Fruit fly (Drosophila melanogaster) whole organism, embryonic: ENCODE measurements around the gene mtTFB2.
A peak's percentile ranks its signal among the peaks of the same experiment; 100 is the strongest.

Source experiments
- ATbp ChIP-seq: fragments of 200-800 bp; sonication (Bioruptor generic); optimal IDR thresholded peaks from 2 replicates; lab custom pipeline; 2017; ENCODE audit warnings: missing biosample characterization, mild to moderate bottlenecking, missing genetic modification characterization, missing genetic modification reagents
- Awh ChIP-seq: fragments of 200-800 bp; sonication (Bioruptor generic); IDR thresholded peaks from 2 replicates; pipeline ENCODE4, ENCODE4 v1.3.6; 2022; ENCODE audit warnings: missing biosample characterization, missing genetic modification characterization
- Bgb ChIP-seq: fragments of 200-800 bp; sonication (Bioruptor generic); IDR thresholded peaks from 2 replicates; pipeline ENCODE4 v1.3.6; 2022; ENCODE audit warnings: missing biosample characterization, missing genetic modification characterization; ENCODE audit not compliant: partially characterized antibody
- CG11085 ChIP-seq: fragments of 200-800 bp; sonication (Bioruptor generic); IDR thresholded peaks from 2 replicates; pipeline ENCODE4 v1.3.6; 2022; ENCODE audit warnings: missing biosample characterization, missing genetic modification characterization
- CG11695 ChIP-seq: fragments of 200-800 bp; sonication (Bioruptor generic); IDR thresholded peaks from 3 replicates; pipeline ENCODE4 v1.3.6; 2022; ENCODE audit warnings: missing biosample characterization, missing genetic modification characterization
- CG12155 ChIP-seq: fragments of 200-800 bp; sonication (Bioruptor generic); optimal IDR thresholded peaks from 3 replicates; lab custom pipeline; 2016; ENCODE audit warnings: missing biosample characterization, missing genetic modification characterization
- CG12391 ChIP-seq: fragments of 200-800 bp; sonication (Bioruptor generic); optimal IDR thresholded peaks from 3 replicates; lab custom pipeline; 2018; ENCODE audit warnings: missing biosample characterization, mild to moderate bottlenecking, missing genetic modification characterization, moderate library complexity
- CG14860 ChIP-seq: fragments of 200-800 bp; sonication (Bioruptor generic); IDR thresholded peaks from 3 replicates; pipeline ENCODE4 v1.3.6; 2022; ENCODE audit warnings: missing biosample characterization, missing genetic modification characterization; ENCODE audit not compliant: partially characterized antibody
- CG15269 ChIP-seq: fragments of 200-800 bp; sonication (Bioruptor generic); optimal IDR thresholded peaks from 2 replicates; lab custom pipeline; 2018; ENCODE audit warnings: missing biosample characterization, mild to moderate bottlenecking, missing genetic modification characterization, moderate library complexity
- CG17829 ChIP-seq: fragments of 200-800 bp; optimal IDR thresholded peaks from 2 replicates; lab custom pipeline; 2019; ENCODE audit warnings: missing biosample characterization, mild to moderate bottlenecking, missing genetic modification characterization, moderate library complexity
- CG18476 ChIP-seq: fragments of 200-800 bp; sonication (Bioruptor generic); optimal IDR thresholded peaks from 2 replicates; lab custom pipeline; 2016; ENCODE audit warnings: missing biosample characterization, mild to moderate bottlenecking, missing genetic modification characterization
- CG18599 ChIP-seq: fragments of 200-800 bp; sonication (Bioruptor generic); optimal IDR thresholded peaks from 3 replicates; lab custom pipeline; 2017; ENCODE audit warnings: missing biosample characterization, missing genetic modification characterization, mild to moderate bottlenecking, moderate library complexity, missing genetic modification reagents
- CG2199 ChIP-seq: fragments of 200-800 bp; sonication (Bioruptor generic); IDR thresholded peaks from 3 replicates; pipeline ENCODE4 v1.3.6; 2022; ENCODE audit warnings: missing biosample characterization, missing genetic modification characterization
- CG30403 ChIP-seq: fragments of 200-800 bp; sonication (Bioruptor generic); optimal IDR thresholded peaks from 3 replicates; lab custom pipeline; 2016; ENCODE audit warnings: missing biosample characterization, missing genetic modification characterization
- CG31224 ChIP-seq: fragments of 200-800 bp; sonication (Bioruptor generic); IDR thresholded peaks from 2 replicates; pipeline ENCODE4 v1.3.6; 2022; ENCODE audit warnings: missing biosample characterization, missing genetic modification characterization
- CG31441 ChIP-seq: fragments of 200-800 bp; sonication (Bioruptor generic); IDR thresholded peaks from 2 replicates; pipeline ENCODE4 v1.3.6; 2022; ENCODE audit warnings: missing biosample characterization, missing genetic modification characterization
- CG42726 ChIP-seq: fragments of 200-800 bp; sonication (Bioruptor generic); IDR thresholded peaks from 2 replicates; pipeline ENCODE4 v1.3.6; 2022; ENCODE audit warnings: missing biosample characterization, missing genetic modification characterization; ENCODE audit not compliant: partially characterized antibody
- CG4328 ChIP-seq: fragments of 200-800 bp; sonication (Bioruptor generic); optimal IDR thresholded peaks from 3 replicates; lab custom pipeline; 2017; ENCODE audit warnings: missing biosample characterization, missing genetic modification reagents, missing genetic modification characterization
- CG6813 ChIP-seq: fragments of 200-800 bp; sonication (Bioruptor generic); optimal IDR thresholded peaks from 2 replicates; lab custom pipeline; 2017; ENCODE audit warnings: missing biosample characterization, missing genetic modification characterization, mild to moderate bottlenecking, moderate library complexity, missing genetic modification reagents
- CG8281 ChIP-seq: fragments of 200-800 bp; sonication (Bioruptor generic); optimal IDR thresholded peaks from 2 replicates; lab custom pipeline; 2018; ENCODE audit warnings: missing biosample characterization, mild to moderate bottlenecking, missing genetic modification characterization, moderate library complexity
- CHES-1-like ChIP-seq: fragments of 200-800 bp; sonication (Bioruptor generic); optimal IDR thresholded peaks from 2 replicates; lab custom pipeline; 2016; ENCODE audit warnings: missing biosample characterization, missing genetic modification characterization
- CrebB ChIP-seq: fragments of 200-800 bp; sonication (Bioruptor generic); optimal IDR thresholded peaks from 3 replicates; lab custom pipeline; 2018; ENCODE audit warnings: missing biosample characterization, mild to moderate bottlenecking, missing genetic modification characterization
- D ChIP-seq, 2 experiments: fragments of 200-800 bp in 1 of 2; fragments of >200 bp in 1 of 2; sonication (Bioruptor generic) in 1 of 2; optimal IDR thresholded peaks; 2 replicates in 1 of 2; 3 replicates in 1 of 2; lab custom pipeline; 2017; ENCODE audit warnings: mild to moderate bottlenecking in 1 of 2, missing biosample characterization in 1 of 2, missing genetic modification characterization in 1 of 2, missing genetic modification reagents in 1 of 2
- D19B ChIP-seq: fragments of 200-800 bp; sonication (Bioruptor generic); optimal IDR thresholded peaks from 2 replicates; lab custom pipeline; 2017; ENCODE audit warnings: missing biosample characterization, mild to moderate bottlenecking, missing genetic modification characterization
- Max ChIP-seq: fragments of 200-800 bp; sonication (Bioruptor generic); optimal IDR thresholded peaks from 2 replicates; lab custom pipeline; 2016; ENCODE audit warnings: missing biosample characterization, mild to moderate bottlenecking, missing genetic modification characterization
- Sry-β ChIP-seq: fragments of 200-800 bp; sonication (Bioruptor generic); optimal IDR thresholded peaks from 2 replicates; lab custom pipeline; 2018; ENCODE audit warnings: missing biosample characterization, mild to moderate bottlenecking, missing genetic modification characterization, moderate library complexity
- al ChIP-seq: fragments of 200-800 bp; sonication (Bioruptor generic); IDR thresholded peaks from 2 replicates; pipeline ENCODE4 v1.3.6; 2022; ENCODE audit warnings: missing biosample characterization, missing genetic modification characterization
- chn ChIP-seq: fragments of 200-800 bp; sonication (Bioruptor generic); optimal IDR thresholded peaks from 2 replicates; lab custom pipeline; 2016; ENCODE audit warnings: missing biosample characterization, missing genetic modification characterization
- crc ChIP-seq: fragments of 200-800 bp; sonication (Bioruptor generic); optimal IDR thresholded peaks from 2 replicates; lab custom pipeline; 2016; ENCODE audit warnings: missing biosample characterization, missing genetic modification characterization
- gcm2 ChIP-seq: fragments of 200-800 bp; sonication (Bioruptor generic); optimal IDR thresholded peaks from 2 replicates; lab custom pipeline; 2016; ENCODE audit warnings: missing biosample characterization, missing genetic modification characterization
- gro ChIP-seq: fragments of 200-800 bp; sonication (Bioruptor generic); optimal IDR thresholded peaks from 2 replicates; lab custom pipeline; 2016; ENCODE audit warnings: missing biosample characterization, missing genetic modification characterization
- pb ChIP-seq: fragments of 200-800 bp; sonication (Bioruptor generic); optimal IDR thresholded peaks from 3 replicates; lab custom pipeline; 2016; ENCODE audit warnings: missing biosample characterization, missing genetic modification characterization
- prd ChIP-seq, 3 experiments: fragments of >200 bp in 2 of 3; fragments of 200-800 bp in 1 of 3; sonication (Bioruptor generic) in 1 of 3; optimal IDR thresholded peaks in 2 of 3; IDR thresholded peaks in 1 of 3; 2 replicates in 2 of 3; 3 replicates in 1 of 3; pipeline versions ENCODE4 v1.3.6 to Lab custom; 2017 to 2022; ENCODE audit warnings: missing biosample characterization in 1 of 3, missing genetic modification characterization in 1 of 3
- pum ChIP-seq: fragments of 200-800 bp; sonication (Bioruptor generic); optimal IDR thresholded peaks from 2 replicates; lab custom pipeline; 2016; ENCODE audit warnings: missing biosample characterization, missing genetic modification characterization
- repo ChIP-seq: fragments of 200-800 bp; sonication (Bioruptor generic); optimal IDR thresholded peaks from 2 replicates; lab custom pipeline; 2016; ENCODE audit warnings: missing biosample characterization, missing genetic modification characterization
- scrt ChIP-seq: fragments of 200-800 bp; sonication (Bioruptor generic); optimal IDR thresholded peaks from 2 replicates; lab custom pipeline; 2018; ENCODE audit warnings: missing biosample characterization, mild to moderate bottlenecking, missing genetic modification characterization, moderate library complexity
- shn ChIP-seq: fragments of 200-800 bp; sonication (Bioruptor generic); optimal IDR thresholded peaks from 3 replicates; lab custom pipeline; 2016; ENCODE audit warnings: missing biosample characterization, missing genetic modification characterization
- ssp ChIP-seq: fragments of 200-800 bp; sonication (Bioruptor generic); IDR thresholded peaks from 2 replicates; pipeline ENCODE4 v1.3.6; 2022; ENCODE audit warnings: missing biosample characterization, missing genetic modification characterization
- vnd ChIP-seq: fragments of 200-800 bp; sonication (Bioruptor generic); IDR thresholded peaks from 3 replicates; pipeline ENCODE4 v1.3.6; 2022; ENCODE audit warnings: missing biosample characterization, missing genetic modification characterization; ENCODE audit not compliant: partially characterized antibody
- wdn ChIP-seq: fragments of 200-800 bp; sonication (Bioruptor generic); IDR thresholded peaks from 2 replicates; pipeline ENCODE4 v1.3.6; 2022; ENCODE audit warnings: missing biosample characterization, missing genetic modification characterization
- wor ChIP-seq: fragments of 200-800 bp; sonication (Bioruptor generic); IDR thresholded peaks from 2 replicates; pipeline ENCODE4 v1.3.6; 2022; ENCODE audit warnings: missing biosample characterization, missing genetic modification characterization

mtTFB2 gene

DNA sequence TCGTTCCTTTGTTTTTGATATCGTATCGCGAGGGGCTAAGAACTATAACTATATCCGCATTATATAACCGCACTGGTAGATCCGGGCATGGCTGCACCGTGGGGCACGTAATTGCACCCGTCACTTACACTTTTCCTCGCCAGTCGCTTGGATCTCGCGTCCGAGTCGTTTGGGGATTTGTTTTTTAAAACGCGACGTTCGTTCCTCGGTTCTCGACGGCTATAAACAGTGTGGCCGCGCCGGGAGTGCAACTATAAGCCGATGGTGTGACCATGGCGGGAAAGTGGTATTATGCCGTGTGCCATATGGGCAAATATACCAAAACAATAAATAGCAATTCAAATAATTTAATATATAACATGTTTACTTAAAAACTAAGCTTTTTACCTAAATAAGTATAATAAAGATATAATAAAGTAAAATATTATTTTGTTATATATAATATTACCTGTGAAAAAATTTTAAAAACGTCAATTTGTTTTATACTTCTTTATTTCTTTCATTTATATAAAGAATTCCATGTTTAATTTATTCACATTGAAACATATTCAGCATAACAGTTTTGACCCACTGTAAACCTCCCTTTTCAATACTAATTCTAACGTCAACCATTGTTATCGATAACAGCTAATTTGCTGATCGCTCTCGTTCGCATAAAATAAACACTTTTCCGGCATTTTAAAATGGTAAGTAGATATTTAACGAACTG is 2.6 kb upstream of the mtTFB2 start, which contains the start of the genes Mical and CG3909 (continued):
- TF ChIP-seq ssp (GFP tag; lab: Robert Waterston, UW) = peak; percentile 83
- peak; percentile 57; the same call in 1 of the 3 replicates for TF ChIP-seq CG2199 (GFP tag; lab: Robert Waterston, UW)
- TF ChIP-seq pb = no peak
- TF ChIP-seq chn (GFP tag; lab: Kevin White, UChicago) = no peak
- TF ChIP-seq Awh = peak; percentile 81
- peak; percentile 90 for TF ChIP-seq CG15269
- peak; percentile 5 for TF ChIP-seq CrebB (tag; lab: Kevin White, UChicago)
- TF ChIP-seq CG11695 (GFP tag; lab: Robert Waterston, UW) = peak; percentile 90
- no peak for TF ChIP-seq gro
- TF ChIP-seq CG14860 (GFP tag; lab: Robert Waterston, UW) = peak; percentile 41; the same call in 2 of the 3 replicates
- peak; percentile 85 for TF ChIP-seq CG18599
- no peak for TF ChIP-seq pum (GFP tag; lab: Kevin White, UChicago)
- peak; percentile 45 for TF ChIP-seq D19B (GFP tag; lab: Kevin White, UChicago)
- peak; percentile 94 for TF ChIP-seq CG12391 (tag; lab: Kevin White, UChicago)
- TF ChIP-seq CG30403 = peak; percentile 85
- peak; percentile 81 for TF ChIP-seq CG12155
- no peak for TF ChIP-seq repo
- peak; percentile 35 for TF ChIP-seq scrt (GFP tag; lab: Kevin White, UChicago)
- peak; percentile 41 for TF ChIP-seq CG8281 (tag; lab: Kevin White, UChicago)
- TF ChIP-seq CG4328 (GFP tag; lab: Kevin White, UChicago) = peak; percentile 69
- TF ChIP-seq CHES-1-like (GFP tag; lab: Kevin White, UChicago) = peak; percentile 52
- TF ChIP-seq CG18476 (GFP tag; lab: Kevin White, UChicago) = peak; percentile 45
- peak; percentile 53 for TF ChIP-seq ATbp (GFP tag; lab: Kevin White, UChicago)
- TF ChIP-seq Sry-β (GFP tag; lab: Kevin White, UChicago) = no peak
- TF ChIP-seq shn = no peak
- no peak for TF ChIP-seq prd (optimal IDR thresholded peaks at IDR 0.05; lab: Kevin White, UChicago)
- peak; percentile 91 for TF ChIP-seq prd (GFP tag; IDR thresholded peaks at IDR 0.05; lab: Robert Waterston, UW)
- TF ChIP-seq CG17829 (tag; lab: Kevin White, UChicago) = peak; percentile 93
- TF ChIP-seq wdn (GFP tag; lab: Robert Waterston, UW) = peak; percentile 83
- TF ChIP-seq CG6813 (GFP tag; lab: Kevin White, UChicago) = peak; percentile 40
- peak; percentile 51; the same call in 1 of the 2 replicates for TF ChIP-seq CG42726 (GFP tag; lab: Robert Waterston, UW)
- peak; percentile 60; the same call in 1 of the 2 replicates for TF ChIP-seq wor (GFP tag; lab: Robert Waterston, UW)
- peak; percentile 38; the same call in 1 of the 3 replicates for TF ChIP-seq vnd (GFP tag; lab: Robert Waterston, UW)
- TF ChIP-seq gcm2 (GFP tag; lab: Kevin White, UChicago) = peak; percentile 13
- TF ChIP-seq Max (GFP tag; lab: Kevin White, UChicago) = peak; percentile 31
- TF ChIP-seq CG31441 (GFP tag; lab: Robert Waterston, UW) = peak; percentile 92
- no peak for TF ChIP-seq crc (GFP tag; lab: Kevin White, UChicago)
- no peak for TF ChIP-seq D (optimal IDR thresholded peaks at IDR 0.05; lab: Kevin White, UChicago)
- peak; percentile 59 for TF ChIP-seq D (GFP tag; optimal IDR thresholded peaks at IDR 0.05; lab: Kevin White, UChicago)
- peak; percentile 46 for TF ChIP-seq Bgb (GFP tag; lab: Robert Waterston, UW)
- TF ChIP-seq CG31224 (GFP tag; lab: Robert Waterston, UW) = peak; percentile 77
- TF ChIP-seq CG11085 (GFP tag; lab: Robert Waterston, UW) = peak; percentile 89
- TF ChIP-seq al (GFP tag; lab: Robert Waterston, UW) = peak; percentile 89
